Fruit fly (Drosophila melanogaster): Measurements from ENCODE around the gene CG15741.

DNA sequence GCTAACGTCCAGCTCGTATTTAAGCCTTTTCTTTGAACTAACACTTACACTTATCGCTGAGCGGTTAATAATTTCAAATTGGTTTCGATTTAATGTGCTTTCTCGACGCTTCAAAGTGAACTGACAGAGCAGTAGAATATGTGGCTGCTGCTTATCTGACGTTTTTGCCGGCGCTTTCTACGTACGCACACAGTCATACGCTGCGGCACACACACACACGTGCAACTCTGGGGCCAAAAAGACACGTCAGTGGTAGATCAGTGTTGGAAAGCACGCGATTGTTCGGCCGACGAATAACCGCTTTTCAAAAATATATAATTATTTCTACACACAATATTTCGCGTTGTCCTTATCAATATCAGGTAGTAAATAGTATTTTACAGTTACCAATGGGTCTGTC lies 31.6 kb downstream of the CG15741 start:
- no peak for TF ChIP-seq psq (GFP tag; optimal IDR thresholded peaks at IDR 0.05)
- TF ChIP-seq usp (GFP tag; optimal IDR thresholded peaks at IDR 0.05), result no peak
- TF ChIP-seq dmrt93B (GFP tag; optimal IDR thresholded peaks at IDR 0.05), result no peak
- TF ChIP-seq tai (GFP tag; optimal IDR thresholded peaks at IDR 0.05), result no peak
- TF ChIP-seq HLH106 (tag; optimal IDR thresholded peaks at IDR 0.05), result peak; percentile 18
- no peak for TF ChIP-seq Jra (GFP tag; optimal IDR thresholded peaks at IDR 0.05)
- TF ChIP-seq lola (GFP tag; optimal IDR thresholded peaks at IDR 0.05), result no peak

Data from whole organism, wandering third instar larva.